Worm (Caenorhabditis elegans) whole organism, young adult: ENCODE measurements around the gene prx-13.
A peak's percentile ranks its signal among the peaks of the same experiment; 100 is the strongest.

Experiments used
- B0019.2 ChIP-seq: fragments of 200-800 bp; sonication (Bioruptor generic); conservative IDR thresholded peaks from 2 replicates; pipeline ENCODE4 v1.3.6; 2022; ENCODE audit warnings: missing genetic modification reagents, missing genetic modification characterization, missing compliant biosample characterization
- F33H1.4 ChIP-seq: fragments of 200-800 bp; sonication (Bioruptor generic); IDR thresholded peaks from 2 replicates; pipeline ENCODE4 v1.3.6; 2022; ENCODE audit warnings: missing genetic modification reagents, missing genetic modification characterization, missing compliant biosample characterization
- F57A8.1 ChIP-seq: fragments of 200-800 bp; sonication (Bioruptor generic); optimal IDR thresholded peaks from 2 replicates; lab custom pipeline; 2018; ENCODE audit warnings: mild to moderate bottlenecking, missing genetic modification characterization, moderate library complexity, missing compliant biosample characterization
- K11D2.4 ChIP-seq: fragments of 200-800 bp; sonication (Bioruptor generic); IDR thresholded peaks from 2 replicates; pipeline ENCODE4 v1.3.6; 2022; ENCODE audit warnings: missing genetic modification reagents, missing genetic modification characterization, missing compliant biosample characterization
- K12H6.12 ChIP-seq: fragments of 200-800 bp; sonication (Bioruptor generic); optimal IDR thresholded peaks from 2 replicates; lab custom pipeline; 2018; ENCODE audit warnings: mild to moderate bottlenecking, missing genetic modification characterization, missing compliant biosample characterization
- T07F8.4 ChIP-seq: sonication (generic microtip); optimal IDR thresholded peaks from 2 replicates; lab custom pipeline; 2016; ENCODE audit warnings: mild to moderate bottlenecking, missing genetic modification characterization, moderate library complexity, missing compliant biosample characterization
- ZK185.1 ChIP-seq: sonication (generic microtip); optimal IDR thresholded peaks from 2 replicates; lab custom pipeline; 2016; ENCODE audit warnings: mild to moderate bottlenecking, missing genetic modification characterization, missing compliant biosample characterization; ENCODE audit not compliant: poor library complexity, severe bottlenecking
- aptf-2 ChIP-seq: fragments of 200-800 bp; sonication (Bioruptor generic); conservative IDR thresholded peaks from 2 replicates; pipeline ENCODE4 v1.3.6; 2022; ENCODE audit warnings: missing genetic modification reagents, missing genetic modification characterization, missing compliant biosample characterization
- atf-7 ChIP-seq: sonication (generic microtip); optimal IDR thresholded peaks from 2 replicates; lab custom pipeline; 2017; ENCODE audit warnings: mild to moderate bottlenecking, missing genetic modification characterization, missing compliant biosample characterization
- attf-5 ChIP-seq: fragments of 200-800 bp; sonication (Bioruptor generic); optimal IDR thresholded peaks from 2 replicates; lab custom pipeline; 2018; ENCODE audit warnings: mild to moderate bottlenecking, missing genetic modification characterization, missing compliant biosample characterization
- bed-1 ChIP-seq: fragments of 200-800 bp; sonication (Bioruptor generic); IDR thresholded peaks from 2 replicates; pipeline ENCODE4 v1.3.6; 2022; ENCODE audit warnings: missing genetic modification reagents, missing genetic modification characterization, missing compliant biosample characterization
- cebp-2 ChIP-seq: fragments of 200-800 bp; sonication (Bioruptor generic); IDR thresholded peaks from 2 replicates; pipeline ENCODE4 v1.3.6; 2022; ENCODE audit warnings: missing genetic modification characterization, missing compliant biosample characterization
- efl-1 ChIP-seq: fragments of 150-350 bp; optimal IDR thresholded peaks from 2 replicates; lab custom pipeline; 2014; ENCODE audit warnings: missing biosample characterization, missing genetic modification reagents, missing genetic modification characterization
- ekl-4 ChIP-seq: fragments of 200-800 bp; sonication (Bioruptor generic); IDR thresholded peaks from 2 replicates; pipeline ENCODE4 v1.3.6; 2022; ENCODE audit warnings: missing genetic modification reagents, missing genetic modification characterization, missing compliant biosample characterization
- ets-4 ChIP-seq: fragments of 200-800 bp; sonication (Bioruptor generic); optimal IDR thresholded peaks from 2 replicates; lab custom pipeline; 2018; ENCODE audit warnings: mild to moderate bottlenecking, missing genetic modification characterization, missing compliant biosample characterization
- him-1 ChIP-seq: sonication (generic microtip); optimal IDR thresholded peaks from 2 replicates; lab custom pipeline; 2016; ENCODE audit warnings: missing genotype, missing genetic modification reagents, missing genetic modification characterization, missing compliant biosample characterization
- hmg-1.2 ChIP-seq: fragments of 200-800 bp; sonication (Bioruptor generic); IDR thresholded peaks from 2 replicates; pipeline ENCODE4 v1.3.6; 2022; ENCODE audit warnings: missing genetic modification reagents, missing genetic modification characterization, missing compliant biosample characterization
- hmg-20 ChIP-seq: fragments of 200-800 bp; sonication (Bioruptor generic); IDR thresholded peaks from 2 replicates; pipeline ENCODE4 v1.3.6; 2022; ENCODE audit warnings: missing genetic modification reagents, missing genetic modification characterization, missing compliant biosample characterization
- lag-1 ChIP-seq: fragments of 200-800 bp; sonication (Bioruptor generic); IDR thresholded peaks from 2 replicates; pipeline ENCODE4 v1.3.6; 2022; ENCODE audit warnings: missing genetic modification reagents, missing genetic modification characterization, missing compliant biosample characterization
- let-607 ChIP-seq, 2 experiments: fragments of 200-800 bp in 1 of 2; sonication (Bioruptor generic) in 1 of 2; sonication (generic microtip) in 1 of 2; optimal IDR thresholded peaks; 2 replicates each; lab custom pipeline; 2016 to 2018; ENCODE audit warnings: mild to moderate bottlenecking in 2 of 2, missing compliant biosample characterization in 2 of 2, missing genetic modification characterization in 2 of 2, moderate library complexity in 2 of 2, missing genotype in 1 of 2
- lin-40 ChIP-seq: sonication (generic microtip); optimal IDR thresholded peaks from 2 replicates; lab custom pipeline; 2016; ENCODE audit warnings: missing genetic modification characterization, mild to moderate bottlenecking, missing compliant biosample characterization, missing genotype, missing genetic modification reagents
- lsy-27 ChIP-seq: sonication (generic microtip); optimal IDR thresholded peaks from 2 replicates; lab custom pipeline; 2017; ENCODE audit warnings: missing genetic modification characterization, mild to moderate bottlenecking, missing compliant biosample characterization, antibody characterized with exemption, missing genotype, borderline replicate concordance; ENCODE audit not compliant: insufficient read depth
- madf-3 ChIP-seq: fragments of 200-800 bp; sonication (Bioruptor generic); IDR thresholded peaks from 2 replicates; pipeline ENCODE4 v1.3.6; 2022; ENCODE audit warnings: missing genetic modification reagents, missing genetic modification characterization, missing compliant biosample characterization
- nhr-27 ChIP-seq: fragments of 200-800 bp; sonication (Bioruptor generic); optimal IDR thresholded peaks from 2 replicates; lab custom pipeline; 2018; ENCODE audit warnings: mild to moderate bottlenecking, missing genetic modification characterization, moderate library complexity, missing compliant biosample characterization
- nhr-80 ChIP-seq: sonication (generic microtip); optimal IDR thresholded peaks from 2 replicates; lab custom pipeline; 2016; ENCODE audit warnings: missing genetic modification characterization, missing compliant biosample characterization
- nhr-90 ChIP-seq: sonication (generic microtip); optimal IDR thresholded peaks from 2 replicates; lab custom pipeline; 2016; ENCODE audit warnings: missing genotype, mild to moderate bottlenecking, missing genetic modification characterization, missing compliant biosample characterization
- pha-4 ChIP-seq: fragments of 150-350 bp; sonication (generic microtip); optimal IDR thresholded peaks from 2 replicates; lab custom pipeline; 2014; ENCODE audit warnings: missing biosample characterization, missing genetic modification reagents, missing genetic modification characterization
- snpc-1.1 ChIP-seq: sonication (generic microtip); optimal IDR thresholded peaks from 2 replicates; lab custom pipeline; 2017; ENCODE audit warnings: missing genetic modification characterization, mild to moderate bottlenecking, missing compliant biosample characterization, antibody characterized with exemption, moderate library complexity, missing genotype, missing genetic modification reagents; ENCODE audit not compliant: insufficient read depth
- sptf-2 ChIP-seq: fragments of 200-800 bp; sonication (Bioruptor generic); optimal IDR thresholded peaks from 2 replicates; lab custom pipeline; 2018; ENCODE audit warnings: mild to moderate bottlenecking, missing genetic modification characterization, missing compliant biosample characterization
- tbp1 ChIP-seq: fragments of 200-800 bp; sonication (Bioruptor generic); optimal IDR thresholded peaks from 2 replicates; lab custom pipeline; 2018; ENCODE audit warnings: mild to moderate bottlenecking, missing genetic modification characterization, missing compliant biosample characterization
- tbx-9 ChIP-seq: sonication (generic microtip); optimal IDR thresholded peaks from 2 replicates; lab custom pipeline; 2016; ENCODE audit warnings: borderline replicate concordance, missing genetic modification characterization, inconsistent platforms, missing compliant biosample characterization
- tlf-1 ChIP-seq: fragments of 200-800 bp; sonication (Bioruptor generic); optimal IDR thresholded peaks from 2 replicates; lab custom pipeline; 2018; ENCODE audit warnings: mild to moderate bottlenecking, missing genetic modification characterization, missing compliant biosample characterization
- unc-62 ChIP-seq: fragments of 150-350 bp; optimal IDR thresholded peaks from 2 replicates; lab custom pipeline; 2014; ENCODE audit warnings: missing biosample characterization, missing genetic modification reagents, missing genetic modification characterization
- ztf-22 ChIP-seq: fragments of 200-800 bp; sonication (Bioruptor generic); optimal IDR thresholded peaks from 2 replicates; lab custom pipeline; 2018; ENCODE audit warnings: mild to moderate bottlenecking, missing genetic modification characterization, moderate library complexity, missing compliant biosample characterization

Gene prx-13

DNA sequence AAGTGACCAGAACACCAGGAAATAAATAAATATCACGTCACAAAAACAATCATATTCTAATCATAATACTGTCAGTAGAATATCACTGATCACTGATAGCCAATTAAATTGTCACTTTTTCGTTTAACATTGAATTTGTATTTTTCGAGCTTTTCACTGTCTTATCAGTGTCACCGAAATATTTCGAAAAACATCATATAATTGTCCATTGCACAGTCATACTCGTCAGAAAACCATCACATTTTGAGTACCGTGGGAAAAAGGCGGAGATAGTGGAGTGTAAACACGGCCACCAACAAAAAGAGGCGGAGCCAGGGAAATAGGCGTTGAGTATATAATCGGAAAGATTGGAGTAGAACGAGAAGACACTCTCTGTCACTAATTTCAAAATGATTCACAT, 25.4 kb upstream of the prx-13 start:
- no peak for TF ChIP-seq lag-1
- peak; percentile 54 for TF ChIP-seq atf-7 (tag; lab: Kevin White, UChicago)
- TF ChIP-seq madf-3 (GFP tag; lab: Robert Waterston, UW), result no peak
- TF ChIP-seq aptf-2 (GFP tag; lab: Robert Waterston, UW), result no peak
- TF ChIP-seq tbx-9 (tag; lab: Kevin White, UChicago), result no peak
- TF ChIP-seq K11D2.4 (GFP tag; lab: Robert Waterston, UW), result no peak
- TF ChIP-seq let-607 (tag; optimal IDR thresholded peaks at IDR 0.05; lab: Kevin White, UChicago), result peak in 1 of 2 experiments; percentile 22
- no peak for TF ChIP-seq ZK185.1
- TF ChIP-seq tlf-1, result no peak
- TF ChIP-seq ztf-22 (GFP tag; lab: Kevin White, UChicago), result peak; percentile 67
- TF ChIP-seq ekl-4 (GFP tag; lab: Robert Waterston, UW), result no peak
- peak; percentile 90 for TF ChIP-seq nhr-80 (tag; lab: Kevin White, UChicago)
- no peak for TF ChIP-seq F57A8.1 (GFP tag; lab: Kevin White, UChicago)
- no peak for TF ChIP-seq nhr-90 (tag; lab: Kevin White, UChicago)
- no peak for TF ChIP-seq K12H6.12 (tag; lab: Kevin White, UChicago)
- TF ChIP-seq lsy-27 (tag; lab: Kevin White, UChicago), result no peak
- no peak for TF ChIP-seq B0019.2

- TF ChIP-seq nhr-80 (tag; lab: Kevin White, UChicago) (peak; percentile 56), sptf-2 (GFP tag; lab: Kevin White, UChicago) (no peak)
Observed at ce11 chrII:7273517-7273916, 21.7 kb upstream of the prx-13 start.

ce11 chrII:7272513-7272912, 20.7 kb upstream of the prx-13 start:
- no peak for TF ChIP-seq attf-5 (GFP tag; lab: Kevin White, UChicago)
- TF ChIP-seq nhr-27, result no peak
- peak; percentile 35 for TF ChIP-seq lin-40 (tag; lab: Kevin White, UChicago)
- no peak for TF ChIP-seq bed-1 (GFP tag; lab: Robert Waterston, UW)
- no peak for TF ChIP-seq cebp-2 (GFP tag; lab: Robert Waterston, UW)
- TF ChIP-seq snpc-1.1, result no peak
- TF ChIP-seq madf-3 (GFP tag; lab: Robert Waterston, UW), result no peak

- peak; percentile 62 for TF ChIP-seq nhr-80 (tag; lab: Kevin White, UChicago)
- no peak for TF ChIP-seq T07F8.4 (tag; lab: Kevin White, UChicago)
Observed at ce11 chrII:7269783-7270182, 18.0 kb upstream of the prx-13 start.

DNA sequence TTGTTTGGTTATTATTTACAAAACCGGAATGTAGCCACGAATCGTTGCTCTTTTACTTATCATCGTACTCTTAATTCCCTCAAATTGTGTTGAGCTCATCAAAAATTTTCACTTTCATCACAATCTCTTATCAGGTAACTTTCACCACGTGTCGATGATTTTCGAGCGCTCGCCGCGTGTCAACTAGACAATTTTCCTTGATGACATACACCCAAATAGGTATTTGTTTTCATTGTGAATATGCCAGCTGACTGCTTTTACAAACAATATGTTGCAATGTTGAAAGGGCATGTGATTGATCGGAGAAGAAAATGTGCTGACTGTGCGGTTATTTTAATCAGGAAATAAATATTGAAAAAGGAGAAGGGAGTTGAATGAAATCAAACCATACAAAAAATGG, 12.9 kb upstream of the prx-13 start:
- TF ChIP-seq hmg-20 (GFP tag; lab: Robert Waterston, UW) (no peak), atf-7 (tag; lab: Kevin White, UChicago) (no peak), him-1 (no peak), tbp1 (GFP tag; lab: Kevin White, UChicago) (no peak), ets-4 (GFP tag; lab: Kevin White, UChicago) (no peak), efl-1 (GFP tag; lab: Kevin White, UChicago) (no peak), F57A8.1 (GFP tag; lab: Kevin White, UChicago) (no peak), nhr-80 (tag; lab: Kevin White, UChicago) (peak; percentile 76), let-607 (tag; optimal IDR thresholded peaks at IDR 0.05; lab: Kevin White, UChicago) (peak in 1 of 2 experiments; percentile 4), unc-62 (GFP tag; lab: Kevin White, UChicago) (no peak), pha-4 (peak; percentile 35), B0019.2 (no peak), hmg-1.2 (no peak), F33H1.4 (no peak)
- TF ChIP-seq, all 124 proteins: peak for 3
